Fruit fly (Drosophila melanogaster): ENCODE measurements around the gene Gmppb.

Gene Gmppb

dm6 chr3R:4825188-4825587, 13.9 kb downstream of the Gmppb start:
- TF ChIP-seq CG7101 (tag; optimal IDR thresholded peaks at IDR 0.05) (no peak), Mnt (GFP tag; optimal IDR thresholded peaks at IDR 0.05) (no peak), Clk (GFP tag; optimal IDR thresholded peaks at IDR 0.05) (no peak), CG14711 (tag; optimal IDR thresholded peaks at IDR 0.05) (no peak), CG11617 (GFP tag; optimal IDR thresholded peaks at IDR 0.05) (no peak), kay (GFP tag; ENCODE audit: borderline replicate concordance) (no peak)

DNA sequence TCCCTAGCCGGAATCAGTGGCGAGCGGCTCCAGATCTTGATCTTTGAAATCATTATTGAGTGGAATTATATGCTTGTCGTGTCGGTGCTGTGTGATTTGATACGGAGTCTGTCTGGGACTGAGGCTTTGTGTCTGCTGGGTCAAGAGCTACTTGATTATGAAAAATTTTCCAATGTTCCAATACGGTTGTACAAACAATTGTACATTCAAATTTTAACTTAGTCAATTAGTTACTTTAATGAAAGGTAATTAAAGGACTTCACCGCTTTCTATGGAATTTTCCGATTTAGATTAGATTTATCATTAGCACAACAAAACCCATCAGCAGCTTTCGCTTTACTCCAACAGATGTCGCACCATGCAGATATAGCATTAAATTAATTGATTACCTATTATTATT, 19.2 kb downstream of the Gmppb start, which contains the start of gene CG14658:
CG14658 (minus strand) TSS at position 101 of the 400 bp plus-strand sequence.
- TF ChIP-seq CG7101 (tag; optimal IDR thresholded peaks at IDR 0.05) (no peak), Mnt (GFP tag; optimal IDR thresholded peaks at IDR 0.05) (no peak), Clk (GFP tag; optimal IDR thresholded peaks at IDR 0.05) (no peak), bab1 (GFP tag; optimal IDR thresholded peaks at IDR 0.05) (no peak), CG12768 (GFP tag; optimal IDR thresholded peaks at IDR 0.05) (no peak), Crg-1 (GFP tag; optimal IDR thresholded peaks at IDR 0.05) (no peak), Hr96 (GFP tag; optimal IDR thresholded peaks at IDR 0.05) (no peak), CG33017 (tag; optimal IDR thresholded peaks at IDR 0.05) (no peak), CG1620 (GFP tag; optimal IDR thresholded peaks at IDR 0.05) (no peak), cic (GFP tag; optimal IDR thresholded peaks at IDR 0.05) (no peak), toe (GFP tag; optimal IDR thresholded peaks at IDR 0.05) (no peak), pad (GFP tag; optimal IDR thresholded peaks at IDR 0.05) (no peak), tj (GFP tag; optimal IDR thresholded peaks at IDR 0.05) (no peak)

DNA sequence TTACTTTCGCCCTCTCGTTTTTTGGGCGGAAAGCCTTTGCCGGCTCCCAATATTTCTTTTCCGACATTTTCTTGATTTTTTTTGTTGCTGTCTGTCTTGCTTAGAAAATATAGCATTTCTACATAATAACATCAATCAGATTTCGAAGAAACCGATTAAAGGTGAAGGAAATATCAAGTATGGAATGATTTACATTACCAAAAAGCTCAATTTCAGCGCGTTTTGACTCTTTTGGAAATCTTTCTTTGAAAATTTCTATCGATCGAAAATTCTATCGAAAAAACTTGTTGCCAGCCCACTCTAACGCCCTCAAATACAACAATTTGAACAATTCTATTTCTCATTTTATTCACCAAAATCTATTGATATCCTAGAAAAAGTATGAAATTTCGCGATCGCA, 20.0 kb downstream of the Gmppb start, which contains the start of gene CG14659:
CG14659 (minus strand) TSS at position 101 of the 400 bp plus-strand sequence.
- TF ChIP-seq kay (GFP tag; ENCODE audit: borderline replicate concordance) = no peak
- TF ChIP-seq Hr96 (GFP tag; optimal IDR thresholded peaks at IDR 0.05) = no peak
- TF ChIP-seq CG5204 (GFP tag; optimal IDR thresholded peaks at IDR 0.05) = no peak
- TF ChIP-seq Clk (GFP tag; optimal IDR thresholded peaks at IDR 0.05) = no peak
- TF ChIP-seq cnc (optimal IDR thresholded peaks at IDR 0.05) = no peak
- no peak for TF ChIP-seq CG1620 (GFP tag; optimal IDR thresholded peaks at IDR 0.05)
- TF ChIP-seq cic (GFP tag; optimal IDR thresholded peaks at IDR 0.05) = no peak
- no peak for TF ChIP-seq CG7101 (tag; optimal IDR thresholded peaks at IDR 0.05)
- TF ChIP-seq tj (GFP tag; optimal IDR thresholded peaks at IDR 0.05) = no peak
- TF ChIP-seq CG12768 (GFP tag; optimal IDR thresholded peaks at IDR 0.05) = no peak
- TF ChIP-seq pad (GFP tag; optimal IDR thresholded peaks at IDR 0.05) = no peak
- no peak for TF ChIP-seq CG14711 (tag; optimal IDR thresholded peaks at IDR 0.05)
- no peak for TF ChIP-seq CG7045 (GFP tag; optimal IDR thresholded peaks at IDR 0.05)
- no peak for TF ChIP-seq toe (GFP tag; optimal IDR thresholded peaks at IDR 0.05)
- TF ChIP-seq CG33017 (tag; optimal IDR thresholded peaks at IDR 0.05) = no peak

- TF ChIP-seq CG1620 (GFP tag; optimal IDR thresholded peaks at IDR 0.05) = no peak
- TF ChIP-seq CG5204 (GFP tag; optimal IDR thresholded peaks at IDR 0.05) = no peak
- TF ChIP-seq CG12768 (GFP tag; optimal IDR thresholded peaks at IDR 0.05) = no peak
- TF ChIP-seq Hr96 (GFP tag; optimal IDR thresholded peaks at IDR 0.05) = no peak
- TF ChIP-seq Crg-1 (GFP tag; optimal IDR thresholded peaks at IDR 0.05) = no peak
- TF ChIP-seq bab1 (GFP tag; optimal IDR thresholded peaks at IDR 0.05) = no peak
- TF ChIP-seq ovo (GFP tag; optimal IDR thresholded peaks at IDR 0.05) = no peak
- TF ChIP-seq cic (GFP tag; optimal IDR thresholded peaks at IDR 0.05) = no peak
- no peak for TF ChIP-seq kay (GFP tag; ENCODE audit: borderline replicate concordance)
- TF ChIP-seq pad (GFP tag; optimal IDR thresholded peaks at IDR 0.05) = no peak
- no peak for TF ChIP-seq CG11617 (GFP tag; optimal IDR thresholded peaks at IDR 0.05)
- TF ChIP-seq Clk (GFP tag; optimal IDR thresholded peaks at IDR 0.05) = no peak
- TF ChIP-seq cnc (optimal IDR thresholded peaks at IDR 0.05) = no peak
Measured at dm6 chr3R:4833636-4834035, 22.4 kb downstream of the Gmppb start.

DNA sequence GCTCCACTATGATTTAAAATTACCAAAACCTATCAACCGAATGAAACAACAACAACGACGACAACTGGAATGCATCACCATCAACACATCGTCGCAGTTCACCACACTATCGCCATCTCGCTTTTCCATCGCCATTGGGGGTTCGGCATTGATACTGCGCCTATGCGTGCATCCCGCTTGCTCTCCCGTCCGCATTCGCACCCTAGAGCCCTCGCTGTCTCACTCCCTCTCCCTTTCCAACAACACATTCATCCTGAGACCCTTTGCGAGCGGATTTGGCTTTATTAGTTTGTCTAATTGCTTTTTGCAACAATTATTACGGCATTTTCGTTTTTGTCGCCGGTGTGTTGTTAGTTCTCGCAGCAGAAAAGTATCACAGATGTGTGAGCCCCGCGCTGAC, 24.1 kb downstream of the Gmppb start:
- TF ChIP-seq Clk (GFP tag; optimal IDR thresholded peaks at IDR 0.05) (no peak), pad (GFP tag; optimal IDR thresholded peaks at IDR 0.05) (no peak), Crg-1 (GFP tag; optimal IDR thresholded peaks at IDR 0.05) (no peak), CG33017 (tag; optimal IDR thresholded peaks at IDR 0.05) (no peak), Hr96 (GFP tag; optimal IDR thresholded peaks at IDR 0.05) (no peak), CG7045 (GFP tag; optimal IDR thresholded peaks at IDR 0.05) (no peak), bab1 (GFP tag; optimal IDR thresholded peaks at IDR 0.05) (no peak), CG7101 (tag; optimal IDR thresholded peaks at IDR 0.05) (no peak), cnc (optimal IDR thresholded peaks at IDR 0.05) (no peak), cic (GFP tag; optimal IDR thresholded peaks at IDR 0.05) (no peak), CG14711 (tag; optimal IDR thresholded peaks at IDR 0.05) (no peak), CG12768 (GFP tag; optimal IDR thresholded peaks at IDR 0.05) (no peak), CG5204 (GFP tag; optimal IDR thresholded peaks at IDR 0.05) (no peak), toe (GFP tag; optimal IDR thresholded peaks at IDR 0.05) (no peak), kay (GFP tag; ENCODE audit: borderline replicate concordance) (no peak)

DNA sequence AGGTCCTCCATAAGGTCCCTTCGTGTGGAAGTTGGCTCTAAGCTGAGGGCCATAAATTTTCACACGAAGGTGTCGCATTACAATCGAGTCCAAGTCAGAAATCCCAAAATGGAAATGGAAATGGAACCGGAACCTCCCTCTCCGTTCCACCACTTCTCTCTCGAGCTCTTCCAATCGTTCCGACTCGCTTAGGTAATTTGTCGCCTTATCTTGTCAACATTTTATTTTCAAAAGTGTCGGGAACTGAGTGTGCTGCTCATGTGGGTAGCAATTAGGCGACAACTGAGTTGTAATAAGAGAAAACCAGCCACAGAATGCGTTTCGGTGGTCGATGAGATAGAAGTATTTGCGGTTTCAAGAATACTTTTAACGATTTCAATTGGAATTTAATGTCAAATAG, 29.5 kb downstream of the Gmppb start:
- TF ChIP-seq CG5204 (GFP tag; optimal IDR thresholded peaks at IDR 0.05) (no peak), cnc (optimal IDR thresholded peaks at IDR 0.05) (no peak), kay (GFP tag; ENCODE audit: borderline replicate concordance) (no peak), tj (GFP tag; optimal IDR thresholded peaks at IDR 0.05) (no peak), cic (GFP tag; optimal IDR thresholded peaks at IDR 0.05) (no peak)

DNA sequence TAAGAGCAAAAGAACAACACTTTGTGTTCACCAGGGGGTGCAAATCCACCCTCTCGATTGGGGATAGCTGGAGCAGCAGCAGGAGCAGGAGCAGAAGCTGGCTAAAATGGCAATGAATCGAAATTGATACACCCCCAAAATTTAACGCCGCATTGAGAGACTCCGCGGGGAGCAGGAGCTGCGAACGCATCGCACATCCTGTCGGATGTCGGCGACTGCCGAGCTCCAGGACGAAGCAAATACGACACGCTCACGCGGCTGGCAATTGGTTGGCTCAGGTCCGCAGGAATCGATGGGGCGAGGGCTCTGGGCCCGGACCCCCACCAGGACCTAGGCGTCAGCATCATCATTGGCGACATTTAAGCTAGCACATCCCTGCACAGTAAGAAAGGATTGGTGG, 31.7 kb downstream of the Gmppb start:
- TF ChIP-seq pad (GFP tag; optimal IDR thresholded peaks at IDR 0.05) = no peak
- TF ChIP-seq CG1620 (GFP tag; optimal IDR thresholded peaks at IDR 0.05) = no peak
- TF ChIP-seq CG33017 (tag; optimal IDR thresholded peaks at IDR 0.05) = no peak
- TF ChIP-seq CG7045 (GFP tag; optimal IDR thresholded peaks at IDR 0.05) = no peak
- no peak for TF ChIP-seq CG5204 (GFP tag; optimal IDR thresholded peaks at IDR 0.05)
- TF ChIP-seq ovo (GFP tag; optimal IDR thresholded peaks at IDR 0.05) = no peak
- TF ChIP-seq Crg-1 (GFP tag; optimal IDR thresholded peaks at IDR 0.05) = no peak
- TF ChIP-seq toe (GFP tag; optimal IDR thresholded peaks at IDR 0.05) = no peak
- TF ChIP-seq Clk (GFP tag; optimal IDR thresholded peaks at IDR 0.05) = no peak
- no peak for TF ChIP-seq cic (GFP tag; optimal IDR thresholded peaks at IDR 0.05)
- no peak for TF ChIP-seq bab1 (GFP tag; optimal IDR thresholded peaks at IDR 0.05)
- TF ChIP-seq kay (GFP tag; ENCODE audit: borderline replicate concordance) = no peak
